Fruit fly (Drosophila melanogaster) whole organism, prepupa: ENCODE measurements around the gene GC1.

Experiments
- CG11294 ChIP-seq: fragments of 200-800 bp; sonication (Bioruptor generic); IDR thresholded peaks from 2 replicates; pipeline ENCODE4 v1.3.6; 2022; ENCODE audit warnings: missing biosample characterization, missing genetic modification characterization
- CG15336 ChIP-seq: fragments of 200-800 bp; sonication (Bioruptor generic); IDR thresholded peaks from 2 replicates; pipeline ENCODE4 v1.3.6; 2022; ENCODE audit warnings: missing biosample characterization, missing genetic modification characterization
- CG8119 ChIP-seq: fragments of 200-800 bp; sonication (Bioruptor generic); IDR thresholded peaks from 3 replicates; pipeline ENCODE4 v1.3.6; 2022; ENCODE audit warnings: missing biosample characterization, missing genetic modification characterization
- CG9139 ChIP-seq: fragments of 200-800 bp; sonication (Bioruptor generic); optimal IDR thresholded peaks from 3 replicates; lab custom pipeline; 2017; ENCODE audit warnings: missing biosample characterization, mild to moderate bottlenecking, missing genetic modification characterization
- Lpt ChIP-seq: fragments of 200-800 bp; sonication (Bioruptor generic); optimal IDR thresholded peaks from 3 replicates; lab custom pipeline; 2016; ENCODE audit warnings: missing biosample characterization, missing genetic modification characterization
- eg ChIP-seq: fragments of 200-800 bp; sonication (Bioruptor generic); IDR thresholded peaks from 3 replicates; pipeline ENCODE4 v1.3.6; 2022; ENCODE audit warnings: missing biosample characterization, missing genetic modification characterization

- TF ChIP-seq CG15336 (GFP tag; lab: Robert Waterston, UW) = no peak
- TF ChIP-seq CG8119 = no peak
- no peak for TF ChIP-seq Lpt (GFP tag; lab: Kevin White, UChicago)
- TF ChIP-seq CG11294 (GFP tag; lab: Robert Waterston, UW) = no peak
- no peak for TF ChIP-seq CG9139 (GFP tag; lab: Kevin White, UChicago)
- no peak for TF ChIP-seq eg (GFP tag; lab: Robert Waterston, UW)
These were observed 6.3 kb downstream of the GC1 start for dm6 chr3R:11973826-11974225.
